Fruit fly (Drosophila melanogaster) whole organism, wandering third instar larva: ENCODE results near the gene CG15625.

Experiments
- Hnf4 ChIP-seq: fragments of 200-800 bp; sonication (Bioruptor generic); optimal IDR thresholded peaks from 2 replicates; lab custom pipeline; 2016; ENCODE audit warnings: missing biosample characterization, mild to moderate bottlenecking, missing genetic modification characterization
- Hr78 ChIP-seq: fragments of >200 bp; optimal IDR thresholded peaks from 2 replicates; lab custom pipeline; 2017; ENCODE audit warnings: missing biosample characterization, missing genetic modification characterization
- foxo ChIP-seq, 2 experiments: fragments of 200-800 bp; sonication (Bioruptor generic); optimal IDR thresholded peaks; 2 replicates in 1 of 2; 3 replicates in 1 of 2; lab custom pipeline; 2016 to 2017; ENCODE audit warnings: missing biosample characterization in 2 of 2, missing genetic modification characterization in 2 of 2
- fru ChIP-seq: fragments of 200-800 bp; sonication (Bioruptor generic); optimal IDR thresholded peaks from 3 replicates; lab custom pipeline; 2016; ENCODE audit warnings: missing biosample characterization, mild to moderate bottlenecking, missing genetic modification characterization
- pan ChIP-seq: fragments of >200 bp; optimal IDR thresholded peaks from 2 replicates; lab custom pipeline; 2017
- rgr ChIP-seq: fragments of 200-800 bp; sonication (Bioruptor generic); optimal IDR thresholded peaks from 3 replicates; lab custom pipeline; 2016; ENCODE audit warnings: missing biosample characterization, mild to moderate bottlenecking, missing genetic modification characterization
- tai ChIP-seq: sonication (Bioruptor generic); optimal IDR thresholded peaks from 2 replicates; lab custom pipeline; 2016; ENCODE audit warnings: missing biosample characterization, missing genetic modification characterization
- woc ChIP-seq: sonication (Bioruptor generic); optimal IDR thresholded peaks from 2 replicates; lab custom pipeline; 2016; ENCODE audit warnings: missing biosample characterization, mild to moderate bottlenecking, missing genetic modification characterization

DNA sequence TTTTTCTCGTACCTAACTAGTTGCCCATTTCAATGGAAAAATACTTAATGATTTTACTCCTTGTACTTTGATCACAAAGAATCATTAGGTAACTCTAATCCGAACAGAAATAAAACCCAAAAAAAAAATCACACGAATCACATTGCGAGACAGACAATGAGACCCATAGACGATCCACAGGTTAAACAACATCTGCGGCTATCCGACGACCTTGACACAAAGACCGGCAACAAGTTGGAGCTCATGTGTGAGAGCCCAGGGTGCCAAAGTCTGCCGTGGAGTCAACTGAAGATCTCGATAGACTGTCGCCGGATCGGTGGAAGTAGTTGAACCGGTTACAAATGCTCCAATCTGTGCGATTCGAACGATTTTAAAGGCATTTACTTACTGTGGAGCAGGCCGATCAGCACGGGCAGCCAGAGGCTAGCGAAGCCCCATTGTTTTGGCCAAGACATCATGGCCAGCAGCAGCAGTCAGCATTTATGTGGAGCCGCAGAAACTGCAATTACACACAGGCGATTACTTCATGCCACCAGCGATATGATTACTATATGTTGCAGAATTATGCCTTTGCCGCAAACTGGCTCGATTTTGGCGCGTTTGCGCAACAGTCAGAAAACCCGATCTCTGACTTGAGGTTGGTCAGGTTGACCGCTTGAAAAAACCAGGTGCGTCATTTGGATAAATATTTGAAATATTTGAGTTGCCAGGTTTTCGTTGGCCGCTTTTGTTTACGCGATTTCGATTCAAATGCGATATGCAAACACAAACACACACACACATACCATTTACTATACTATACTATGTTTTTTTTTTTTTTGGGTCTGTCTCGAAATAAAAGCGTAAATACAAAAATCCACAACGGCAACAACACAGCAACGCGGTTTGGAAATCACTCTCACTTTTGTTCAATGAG lies 15.8 kb downstream of the CG15625 start:
- no peak for TF ChIP-seq rgr
- TF ChIP-seq pan (lab: Kevin White, UChicago), result no peak
- TF ChIP-seq Hr78 (GFP tag; lab: Kevin White, UChicago), result no peak
- no peak for TF ChIP-seq woc
- TF ChIP-seq tai, result no peak
- TF ChIP-seq Hnf4 (GFP tag; lab: Kevin White, UChicago), result no peak
- no peak for TF ChIP-seq foxo (GFP tag; optimal IDR thresholded peaks at IDR 0.05; lab: Kevin White, UChicago)
- no peak for TF ChIP-seq fru (GFP tag; lab: Kevin White, UChicago)
